Fruit fly (Drosophila melanogaster) whole organism, adult: Measurements from ENCODE around the gene Samuel.
A peak's percentile ranks its signal among the peaks of the same experiment; 100 is the strongest.

ENCODE experiments used
- CG11617 ChIP-seq: fragments of 200-800 bp; sonication (Bioruptor generic); optimal IDR thresholded peaks from 2 replicates; lab custom pipeline; 2017; ENCODE audit warnings: mild to moderate bottlenecking, missing biosample characterization, missing genetic modification reagents, missing genetic modification characterization
- CG12768 ChIP-seq: fragments of 200-800 bp; sonication (Bioruptor generic); optimal IDR thresholded peaks from 2 replicates; lab custom pipeline; 2017; ENCODE audit warnings: missing biosample characterization, missing genetic modification characterization, mild to moderate bottlenecking, moderate library complexity, missing genetic modification reagents
- CG14711 ChIP-seq: fragments of 200-800 bp; sonication (Bioruptor generic); optimal IDR thresholded peaks from 2 replicates; lab custom pipeline; 2018; ENCODE audit warnings: missing biosample characterization, mild to moderate bottlenecking, missing genetic modification characterization, moderate library complexity
- CG1620 ChIP-seq: fragments of 200-800 bp; sonication (Bioruptor generic); optimal IDR thresholded peaks from 2 replicates; lab custom pipeline; 2016; ENCODE audit warnings: missing biosample characterization, missing genetic modification characterization
- Clk ChIP-seq: fragments of 200-800 bp; sonication (Bioruptor generic); optimal IDR thresholded peaks from 2 replicates; lab custom pipeline; 2017; ENCODE audit warnings: missing biosample characterization, missing genetic modification characterization
- cic ChIP-seq: fragments of 200-800 bp; sonication (Bioruptor generic); optimal IDR thresholded peaks from 2 replicates; lab custom pipeline; 2017; ENCODE audit warnings: missing biosample characterization, mild to moderate bottlenecking, missing genetic modification characterization, moderate library complexity
- cnc ChIP-seq, 2 experiments: fragments of >200 bp; optimal IDR thresholded peaks; 2 replicates each; lab custom pipeline; 2017
- kay ChIP-seq: fragments of 200-800 bp; sonication (Bioruptor generic); peaks from one replicate; lab custom pipeline; 2016; ENCODE audit warnings: missing biosample characterization, missing genetic modification characterization, borderline replicate concordance
- ovo ChIP-seq: fragments of 200-800 bp; sonication (Bioruptor generic); optimal IDR thresholded peaks from 2 replicates; lab custom pipeline; 2016; ENCODE audit warnings: missing biosample characterization, missing genetic modification characterization

DNA sequence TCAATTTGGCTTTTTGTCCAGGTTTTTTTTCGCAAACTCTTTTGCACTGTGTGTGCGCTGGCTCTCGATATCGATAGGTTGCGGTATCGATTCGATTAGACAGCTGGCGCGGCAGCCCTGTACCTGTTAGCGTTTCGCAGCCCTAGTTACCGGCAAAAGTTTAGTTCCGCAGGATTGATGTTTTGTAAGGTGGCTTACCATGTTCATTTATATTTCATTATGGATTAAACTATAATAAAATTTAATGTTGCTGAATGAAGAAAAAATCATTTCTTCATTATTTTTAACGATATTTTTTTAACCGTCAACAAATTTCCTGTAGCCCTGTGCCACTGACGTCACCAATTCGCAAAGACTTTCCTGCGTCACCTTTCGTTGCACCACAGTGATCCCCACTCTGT is 39.8 kb upstream of the Samuel start, which contains the start of gene Reps:
- TF ChIP-seq ovo (GFP tag; lab: Kevin White, UChicago) (peak; percentile 94), CG14711 (tag; lab: Kevin White, UChicago) (peak; percentile 95), CG12768 (GFP tag; lab: Kevin White, UChicago) (peak; percentile 98), cic (GFP tag; lab: Kevin White, UChicago) (peak; percentile 77), CG1620 (GFP tag; lab: Kevin White, UChicago) (peak; percentile 97), Clk (GFP tag; lab: Kevin White, UChicago) (peak; percentile 96), cnc (optimal IDR thresholded peaks at IDR 0.05; lab: Kevin White, UChicago) (no peak), kay (GFP tag; lab: Kevin White, UChicago) (no peak), CG11617 (peak; percentile 96)
